Fruit fly (Drosophila melanogaster) whole organism, pupa: ENCODE results near the gene CG42537.

Experiments used
- CG13204 ChIP-seq: fragments of 200-800 bp; sonication (Bioruptor generic); optimal IDR thresholded peaks from 2 replicates; lab custom pipeline; 2018; ENCODE audit warnings: missing biosample characterization, mild to moderate bottlenecking, missing genetic modification characterization, moderate library complexity
- CG14655 ChIP-seq: fragments of 200-800 bp; sonication (Bioruptor generic); optimal IDR thresholded peaks from 3 replicates; lab custom pipeline; 2017; ENCODE audit warnings: mild to moderate bottlenecking, missing biosample characterization, missing genetic modification reagents, missing genetic modification characterization
- CG32121 ChIP-seq: fragments of 200-800 bp; sonication (Bioruptor generic); IDR thresholded peaks from 2 replicates; pipeline ENCODE4 v1.3.6; 2022; ENCODE audit warnings: missing biosample characterization, missing genetic modification characterization
- EcR ChIP-seq: fragments of 200-800 bp; sonication (Bioruptor generic); optimal IDR thresholded peaks from 3 replicates; lab custom pipeline; 2019; ENCODE audit warnings: missing biosample characterization, missing genetic modification characterization, mild to moderate bottlenecking, moderate library complexity, missing genetic modification reagents
- Pif1A ChIP-seq: fragments of 200-800 bp; sonication (Bioruptor generic); optimal IDR thresholded peaks from 3 replicates; lab custom pipeline; 2016; ENCODE audit warnings: missing biosample characterization, missing genetic modification characterization
- Snoo ChIP-seq: fragments of 200-800 bp; sonication (Bioruptor generic); optimal IDR thresholded peaks from 3 replicates; lab custom pipeline; 2017; ENCODE audit warnings: missing biosample characterization, mild to moderate bottlenecking, missing genetic modification characterization, inconsistent platforms
- rn ChIP-seq: fragments of 200-800 bp; sonication (Bioruptor generic); IDR thresholded peaks from 2 replicates; pipeline ENCODE4 v1.3.6; 2022; ENCODE audit warnings: missing biosample characterization, missing genetic modification characterization

dm6 chr3R:6368100-6368499, 9.5 kb upstream of the CG42537 start, which contains the start of gene CG42724:
- TF ChIP-seq Pif1A (GFP tag; lab: Kevin White, UChicago) (no peak), CG13204 (GFP tag; lab: Kevin White, UChicago) (no peak), rn (GFP tag; lab: Robert Waterston, UW) (no peak), Snoo (tag; lab: Kevin White, UChicago) (no peak), EcR (no peak), CG32121 (GFP tag; lab: Robert Waterston, UW) (no peak), CG14655 (GFP tag; lab: Kevin White, UChicago) (no peak)
